Worm (Caenorhabditis elegans): ENCODE measurements around the gene nhr-124.

The nhr-124 gene

ce11 chrV:3889113-3889512, 3.1 kb upstream of the nhr-124 start, which contains the start of gene C17E7.13:
Gene C17E7.13, minus strand, starts transcription at chrV:3889288.
- no peak for TF ChIP-seq egl-13 (tag; optimal IDR thresholded peaks at IDR 0.05)
- TF ChIP-seq nhr-237 (tag; optimal IDR thresholded peaks at IDR 0.05) = no peak
- TF ChIP-seq ceh-63 (GFP tag; optimal IDR thresholded peaks at IDR 0.05) = no peak
- no peak for TF ChIP-seq vab-15 (tag; optimal IDR thresholded peaks at IDR 0.05)
- no peak for TF ChIP-seq hpl-2 (GFP tag; optimal IDR thresholded peaks at IDR 0.05)
- TF ChIP-seq lin-13 (GFP tag; optimal IDR thresholded peaks at IDR 0.05) = no peak
- no peak for TF ChIP-seq ama-1 (optimal IDR thresholded peaks at IDR 0.05)
- TF ChIP-seq ceh-8 (GFP tag; optimal IDR thresholded peaks at IDR 0.05) = no peak
- no peak for TF ChIP-seq lin-35 (GFP tag; optimal IDR thresholded peaks at IDR 0.05)
- no peak for TF ChIP-seq pax-3 (tag; optimal IDR thresholded peaks at IDR 0.05)
- TF ChIP-seq Y116A8C.19 (tag; optimal IDR thresholded peaks at IDR 0.05; ENCODE audit: borderline replicate concordance) = no peak
- no peak for TF ChIP-seq aha-1 (tag; optimal IDR thresholded peaks at IDR 0.05)
- no peak for TF ChIP-seq fkh-10 (GFP tag; optimal IDR thresholded peaks at IDR 0.05)
- no peak for TF ChIP-seq hlh-4 (tag; optimal IDR thresholded peaks at IDR 0.05)
- no peak for TF ChIP-seq nhr-84 (tag; optimal IDR thresholded peaks at IDR 0.05)
- TF ChIP-seq ceh-82 (tag; optimal IDR thresholded peaks at IDR 0.05) = no peak
- TF ChIP-seq zip-4 (GFP tag; optimal IDR thresholded peaks at IDR 0.05) = no peak
- no peak for TF ChIP-seq lin-39 (tag; optimal IDR thresholded peaks at IDR 0.05)

ce11 chrV:3884550-3884949, 1.5 kb downstream of the nhr-124 start:
- no peak for TF ChIP-seq C34B4.2 (tag; optimal IDR thresholded peaks at IDR 0.05)
- TF ChIP-seq mef-2 (tag; optimal IDR thresholded peaks at IDR 0.05) = no peak
- TF ChIP-seq unc-62 (GFP tag; optimal IDR thresholded peaks at IDR 0.05) = no peak
- TF ChIP-seq fkh-8 (tag; optimal IDR thresholded peaks at IDR 0.05) = peak; percentile 38
- no peak for TF ChIP-seq egl-27 (tag; optimal IDR thresholded peaks at IDR 0.05)
- no peak for TF ChIP-seq nhr-85 (tag)
- TF ChIP-seq nhr-71 (tag; optimal IDR thresholded peaks at IDR 0.05) = peak; percentile 3
- no peak for TF ChIP-seq ama-1 (optimal IDR thresholded peaks at IDR 0.05)
- TF ChIP-seq jun-1 (tag; optimal IDR thresholded peaks at IDR 0.05) = no peak
- TF ChIP-seq unc-86 (tag; optimal IDR thresholded peaks at IDR 0.05) = no peak
- no peak for TF ChIP-seq lin-39 (tag; optimal IDR thresholded peaks at IDR 0.05)
- TF ChIP-seq elt-3 (tag; optimal IDR thresholded peaks at IDR 0.05) = no peak
- TF ChIP-seq unc-130 (tag; optimal IDR thresholded peaks at IDR 0.05) = no peak
- TF ChIP-seq zip-4 (GFP tag; optimal IDR thresholded peaks at IDR 0.05) = no peak
- no peak for TF ChIP-seq ztf-4 (tag; optimal IDR thresholded peaks at IDR 0.05)
- TF ChIP-seq snpc-4 (tag; optimal IDR thresholded peaks at IDR 0.05) = no peak
- no peak for TF ChIP-seq nhr-47 (tag; optimal IDR thresholded peaks at IDR 0.05)
- peak; percentile 70 for TF ChIP-seq ceh-8 (GFP tag; optimal IDR thresholded peaks at IDR 0.05)
- no peak for TF ChIP-seq nhr-84 (tag; optimal IDR thresholded peaks at IDR 0.05)
- no peak for TF ChIP-seq rnt-1 (tag; optimal IDR thresholded peaks at IDR 0.05)
- peak; percentile 65 for TF ChIP-seq dsc-1 (tag; optimal IDR thresholded peaks at IDR 0.05)
- TF ChIP-seq ztf-11 (tag; optimal IDR thresholded peaks at IDR 0.05) = no peak

ce11 chrV:3878223-3878622, 7.8 kb downstream of the nhr-124 start, which contains the start of gene nhr-159:
Gene nhr-159, minus strand, starts transcription at chrV:3878323.
- no peak for TF ChIP-seq nhr-77 (tag; optimal IDR thresholded peaks at IDR 0.05)
- TF ChIP-seq unc-30 (tag; optimal IDR thresholded peaks at IDR 0.05) = no peak
- no peak for TF ChIP-seq nhr-19 (GFP tag; conservative IDR thresholded peaks at IDR 0.05)
- no peak for TF ChIP-seq tlp-1 (tag; optimal IDR thresholded peaks at IDR 0.05)
- TF ChIP-seq ets-5 (GFP tag; IDR thresholded peaks at IDR 0.05) = no peak
- no peak for TF ChIP-seq unc-62 (GFP tag; optimal IDR thresholded peaks at IDR 0.05)
- TF ChIP-seq nhr-47 (tag; optimal IDR thresholded peaks at IDR 0.05) = no peak
- TF ChIP-seq lir-3 (tag; optimal IDR thresholded peaks at IDR 0.05; ENCODE audit: poor library complexity) = no peak
- TF ChIP-seq alr-1 (tag; optimal IDR thresholded peaks at IDR 0.05; ENCODE audit: borderline replicate concordance) = no peak
- no peak for TF ChIP-seq mdl-1 (tag; optimal IDR thresholded peaks at IDR 0.05)
